Worm (Caenorhabditis elegans) whole organism, L4 larva: Measurements from ENCODE around the gene K11D12.14.
A peak's percentile ranks its signal among the peaks of the same experiment; 100 is the strongest.

Experiments
- R02D3.7 ChIP-seq: fragments of 150-350 bp; sonication (generic microtip); optimal IDR thresholded peaks from 3 replicates; lab custom pipeline; 2014; ENCODE audit warnings: missing biosample characterization, missing genetic modification characterization
- Y105C5A.15 ChIP-seq: fragments of 200-800 bp; sonication (Bioruptor generic); IDR thresholded peaks from 2 replicates; pipeline ENCODE4 v1.3.6; 2022; ENCODE audit warnings: missing genetic modification characterization, missing compliant biosample characterization
- Y48G9A.11 ChIP-seq: fragments of 200-800 bp; sonication (Bioruptor generic); IDR thresholded peaks from 2 replicates; pipeline ENCODE4 v1.3.6; 2022; ENCODE audit warnings: missing genetic modification reagents, missing genetic modification characterization, missing compliant biosample characterization
- Y5F2A.4 ChIP-seq: fragments of 200-800 bp; sonication (Bioruptor generic); optimal IDR thresholded peaks from 2 replicates; lab custom pipeline; 2018; ENCODE audit warnings: mild to moderate bottlenecking, missing genetic modification characterization, missing compliant biosample characterization
- ZK546.5 ChIP-seq, 2 experiments: sonication (generic microtip); optimal IDR thresholded peaks; 2 replicates each; lab custom pipeline; 2017; ENCODE audit warnings: missing biosample characterization in 2 of 2, missing genetic modification characterization in 2 of 2
- aha-1 ChIP-seq: fragments of 150-350 bp; peaks from one replicate; lab custom pipeline; 2014; ENCODE audit warnings: missing biosample characterization, missing genetic modification characterization
- ama-1 ChIP-seq: fragments of 150-350 bp; optimal IDR thresholded peaks from 2 replicates; lab custom pipeline; 2014; ENCODE audit warnings: inconsistent platforms, mixed read lengths
- attf-4 ChIP-seq: sonication (generic microtip); optimal IDR thresholded peaks from 3 replicates; lab custom pipeline; 2017; ENCODE audit warnings: missing biosample characterization, missing genetic modification characterization
- daf-16 ChIP-seq, 3 experiments: sonication (generic microtip); optimal IDR thresholded peaks; 2 replicates each; lab custom pipeline; 2016 to 2017; ENCODE audit warnings: missing genetic modification characterization in 3 of 3, missing genetic modification reagents in 3 of 3, mild to moderate bottlenecking in 2 of 3, missing compliant biosample characterization in 2 of 3, missing biosample characterization in 1 of 3, moderate library complexity in 1 of 3
- daf-8 ChIP-seq: fragments of 200-800 bp; sonication (Bioruptor generic); IDR thresholded peaks from 2 replicates; pipeline ENCODE4 v1.3.6; 2022; ENCODE audit warnings: missing genetic modification characterization, missing compliant biosample characterization
- dmd-6 ChIP-seq: fragments of 200-800 bp; sonication (Bioruptor generic); IDR thresholded peaks from 2 replicates; pipeline ENCODE4 v1.3.6; 2022; ENCODE audit warnings: missing genetic modification reagents, missing genetic modification characterization, missing compliant biosample characterization
- dmd-8 ChIP-seq: fragments of 200-800 bp; sonication (Bioruptor generic); IDR thresholded peaks from 2 replicates; pipeline ENCODE4 v1.3.6; 2022; ENCODE audit warnings: missing genetic modification characterization, missing compliant biosample characterization
- dmd-9 ChIP-seq: fragments of 200-800 bp; sonication (Bioruptor generic); IDR thresholded peaks from 2 replicates; pipeline ENCODE4 v1.3.6; 2022; ENCODE audit warnings: missing genetic modification reagents, missing genetic modification characterization, missing compliant biosample characterization
- dve-1 ChIP-seq: sonication (generic microtip); optimal IDR thresholded peaks from 2 replicates; lab custom pipeline; 2017; ENCODE audit warnings: antibody characterized with exemption, mild to moderate bottlenecking, missing genetic modification characterization, missing compliant biosample characterization; ENCODE audit not compliant: insufficient read depth
- fkh-10 ChIP-seq: fragments of 150-350 bp; optimal IDR thresholded peaks from 2 replicates; lab custom pipeline; 2014; ENCODE audit warnings: missing biosample characterization, missing genetic modification reagents, missing genetic modification characterization
- hif-1 ChIP-seq, 2 experiments: sonication (generic microtip); optimal IDR thresholded peaks; 2 replicates each; lab custom pipeline; 2016 to 2017; ENCODE audit warnings: missing compliant biosample characterization in 2 of 2, missing genetic modification characterization in 2 of 2, missing genetic modification reagents in 2 of 2, missing genotype in 2 of 2, mild to moderate bottlenecking in 1 of 2
- hlh-30 ChIP-seq: sonication (generic microtip); optimal IDR thresholded peaks from 2 replicates; lab custom pipeline; 2017; ENCODE audit warnings: antibody characterized with exemption, mild to moderate bottlenecking, missing genetic modification characterization, missing compliant biosample characterization; ENCODE audit not compliant: insufficient read depth
- lim-7 ChIP-seq: fragments of 200-800 bp; sonication (Bioruptor generic); IDR thresholded peaks from 2 replicates; pipeline ENCODE4 v1.3.6; 2022; ENCODE audit warnings: missing genetic modification characterization, missing compliant biosample characterization
- lin-1 ChIP-seq: fragments of 200-800 bp; sonication (Bioruptor generic); IDR thresholded peaks from 2 replicates; pipeline ENCODE4 v1.3.6; 2022; ENCODE audit warnings: missing genetic modification reagents, missing genetic modification characterization, missing compliant biosample characterization
- lin-15B ChIP-seq: fragments of 150-350 bp; sonication (generic microtip); optimal IDR thresholded peaks from 3 replicates; lab custom pipeline; 2014; ENCODE audit warnings: missing biosample characterization, missing genetic modification characterization
- lin-29 ChIP-seq: fragments of 200-800 bp; sonication (Bioruptor generic); IDR thresholded peaks from 2 replicates; pipeline ENCODE4 v1.3.6; 2022; ENCODE audit warnings: missing genetic modification reagents, missing genetic modification characterization, missing compliant biosample characterization
- lin-38 ChIP-seq: fragments of 200-800 bp; sonication (Bioruptor generic); IDR thresholded peaks from 2 replicates; pipeline ENCODE4 v1.3.6; 2022; ENCODE audit warnings: missing genetic modification reagents, missing genetic modification characterization, missing compliant biosample characterization
- lir-3 ChIP-seq: sonication (generic microtip); optimal IDR thresholded peaks from 2 replicates; lab custom pipeline; 2016; ENCODE audit warnings: mild to moderate bottlenecking, missing genetic modification characterization, missing compliant biosample characterization
- lsy-2 ChIP-seq, 2 experiments: fragments of 150-350 bp in 1 of 2; sonication (generic microtip) in 1 of 2; optimal IDR thresholded peaks; 2 replicates each; lab custom pipeline; 2014 to 2017; ENCODE audit warnings: missing biosample characterization in 2 of 2, missing genetic modification characterization in 2 of 2
- madf-5 ChIP-seq, 2 experiments: fragments of 200-800 bp; sonication (Bioruptor generic); IDR thresholded peaks; 2 replicates each; pipeline ENCODE4 v1.3.6; 2022; ENCODE audit warnings: missing compliant biosample characterization in 2 of 2, missing genetic modification characterization in 2 of 2
- madf-9 ChIP-seq: fragments of 200-800 bp; sonication (Bioruptor generic); conservative IDR thresholded peaks from 2 replicates; pipeline ENCODE4 v1.3.6; 2022; ENCODE audit warnings: missing genetic modification reagents, missing genetic modification characterization, missing compliant biosample characterization
- mdl-1 ChIP-seq, 2 experiments: fragments of 150-350 bp in 1 of 2; sonication (generic microtip) in 1 of 2; optimal IDR thresholded peaks; 2 replicates each; lab custom pipeline; 2014 to 2017; ENCODE audit warnings: missing biosample characterization in 2 of 2, missing genetic modification characterization in 2 of 2
- mep-1 ChIP-seq: fragments of 150-350 bp; sonication (generic microtip); optimal IDR thresholded peaks from 3 replicates; lab custom pipeline; 2014; ENCODE audit warnings: missing biosample characterization, missing genetic modification characterization
- mxl-3 ChIP-seq: fragments of 200-800 bp; sonication (Bioruptor generic); optimal IDR thresholded peaks from 2 replicates; lab custom pipeline; 2018; ENCODE audit warnings: mild to moderate bottlenecking, missing genetic modification characterization, missing compliant biosample characterization
- nhr-11 ChIP-seq: fragments of 150-350 bp; optimal IDR thresholded peaks from 2 replicates; lab custom pipeline; 2014; ENCODE audit warnings: missing biosample characterization, missing genetic modification characterization
- nhr-237 ChIP-seq: sonication (generic microtip); optimal IDR thresholded peaks from 2 replicates; lab custom pipeline; 2017; ENCODE audit warnings: missing biosample characterization, missing genetic modification characterization
- nhr-25 ChIP-seq: sonication (generic microtip); optimal IDR thresholded peaks from 2 replicates; lab custom pipeline; 2017; ENCODE audit warnings: missing genetic modification characterization, mild to moderate bottlenecking, missing compliant biosample characterization, antibody characterized with exemption, moderate library complexity, borderline replicate concordance; ENCODE audit not compliant: insufficient read depth
- nhr-28 ChIP-seq: fragments of 150-350 bp; optimal IDR thresholded peaks from 2 replicates; lab custom pipeline; 2014; ENCODE audit warnings: missing biosample characterization, missing genetic modification characterization
- nhr-42 ChIP-seq: fragments of 200-800 bp; sonication (Bioruptor generic); IDR thresholded peaks from 2 replicates; pipeline ENCODE4 v1.3.6; 2022; ENCODE audit warnings: missing genetic modification characterization, missing compliant biosample characterization
- nhr-6 ChIP-seq: fragments of 150-350 bp; optimal IDR thresholded peaks from 2 replicates; lab custom pipeline; 2014; ENCODE audit warnings: missing biosample characterization, missing genetic modification characterization
- nhr-77 ChIP-seq: fragments of 150-350 bp; optimal IDR thresholded peaks from 2 replicates; lab custom pipeline; 2014; ENCODE audit warnings: missing biosample characterization, missing genetic modification characterization
- php-3 ChIP-seq: fragments of 200-800 bp; sonication (Bioruptor generic); IDR thresholded peaks from 2 replicates; pipeline ENCODE4 v1.3.6; 2022; ENCODE audit warnings: missing genetic modification reagents, missing genetic modification characterization, missing compliant biosample characterization
- pqm-1 ChIP-seq: sonication (generic microtip); optimal IDR thresholded peaks from 2 replicates; lab custom pipeline; 2017; ENCODE audit warnings: missing biosample characterization, missing genetic modification characterization
- saeg-2 ChIP-seq: fragments of 200-800 bp; sonication (Bioruptor generic); IDR thresholded peaks from 2 replicates; pipeline ENCODE4 v1.3.6; 2022; ENCODE audit warnings: missing genetic modification reagents, missing genetic modification characterization, missing compliant biosample characterization
- snpc-1.2 ChIP-seq: fragments of 200-800 bp; sonication (Bioruptor generic); IDR thresholded peaks from 2 replicates; pipeline ENCODE4 v1.3.6; 2022; ENCODE audit warnings: missing genetic modification reagents, missing genetic modification characterization, missing compliant biosample characterization
- spr-3 ChIP-seq: fragments of 200-800 bp; sonication (Bioruptor generic); optimal IDR thresholded peaks from 2 replicates; lab custom pipeline; 2018; ENCODE audit warnings: mild to moderate bottlenecking, missing genetic modification characterization, missing compliant biosample characterization
- tag-97 ChIP-seq: fragments of 200-800 bp; sonication (Bioruptor generic); IDR thresholded peaks from 2 replicates; pipeline ENCODE4 v1.3.6; 2022; ENCODE audit warnings: missing genetic modification characterization, missing compliant biosample characterization
- unc-62 ChIP-seq, 3 experiments: fragments of 150-350 bp in 1 of 3; sonication (generic microtip); optimal IDR thresholded peaks in 2 of 3; peaks in 1 of 3; 1 replicate in 1 of 3; 2 replicates in 2 of 3; lab custom pipeline; 2014 to 2017; ENCODE audit warnings: missing biosample characterization in 3 of 3, missing genetic modification characterization in 3 of 3, missing genetic modification reagents in 3 of 3, missing genotype in 1 of 3
- vab-7 ChIP-seq: fragments of 200-800 bp; sonication (Bioruptor generic); IDR thresholded peaks from 2 replicates; pipeline ENCODE4 v1.3.6; 2022; ENCODE audit warnings: missing genetic modification reagents, missing genetic modification characterization, missing compliant biosample characterization
- zip-11 ChIP-seq: fragments of 200-800 bp; sonication (Bioruptor generic); IDR thresholded peaks from 2 replicates; pipeline ENCODE4 v1.3.6; 2022; ENCODE audit warnings: missing genetic modification characterization, missing compliant biosample characterization

K11D12.14 gene

DNA sequence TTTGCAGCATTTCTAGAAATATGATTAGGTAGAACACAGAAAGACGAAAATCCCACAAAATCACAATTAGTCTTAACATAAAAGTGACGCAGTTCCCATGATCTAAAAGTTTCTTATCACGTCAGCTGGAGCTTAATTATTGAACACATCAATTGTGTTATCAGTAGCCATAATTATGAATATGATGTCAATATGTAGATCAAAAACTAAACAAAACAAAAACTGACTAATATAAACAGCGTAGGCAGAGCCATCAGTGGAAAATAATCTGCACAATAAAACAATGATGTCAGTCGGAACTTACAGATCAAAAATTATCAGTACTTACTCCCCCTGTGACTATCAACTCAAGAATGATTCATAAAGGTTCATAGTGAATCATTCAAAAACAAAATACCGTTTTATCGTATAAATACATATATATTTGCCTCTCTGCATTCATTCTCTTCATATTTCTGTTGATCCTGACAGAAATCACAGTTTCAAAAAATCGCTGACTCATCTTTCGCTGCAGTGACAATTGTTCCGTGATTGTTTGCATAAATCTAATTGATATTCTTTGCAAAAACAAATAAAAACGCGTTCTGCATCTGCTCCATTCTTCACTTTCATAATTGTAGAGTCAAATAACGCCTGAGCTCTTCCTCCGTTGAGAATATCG is 37.1 kb upstream of the K11D12.14 start, which contains the start of gene srr-6 (continued):
- TF ChIP-seq daf-16 (GFP tag; optimal IDR thresholded peaks at IDR 0.05; lab: Kevin White, UChicago) (no peak), daf-16 (tag; optimal IDR thresholded peaks at IDR 0.05; lab: Kevin White, UChicago) (peak; percentile 61), pqm-1 (tag; lab: Kevin White, UChicago) (peak; percentile 68), madf-5 (GFP tag; IDR thresholded peaks at IDR 0.05; lab: Robert Waterston, UW) (no peak), Y105C5A.15 (GFP tag; lab: Robert Waterston, UW) (no peak), R02D3.7 (tag; lab: Kevin White, UChicago) (no peak), hif-1 (tag; optimal IDR thresholded peaks at IDR 0.05; lab: Kevin White, UChicago) (peak in 1 of 2 experiments; percentile 15), snpc-1.2 (GFP tag; lab: Robert Waterston, UW) (no peak), daf-8 (no peak), Y48G9A.11 (GFP tag; lab: Robert Waterston, UW) (no peak), mxl-3 (GFP tag; lab: Kevin White, UChicago) (no peak), lin-1 (GFP tag; lab: Robert Waterston, UW) (no peak), hlh-30 (no peak), nhr-237 (tag; lab: Kevin White, UChicago) (no peak), ama-1 (lab: Kevin White, UChicago) (no peak), dmd-8 (no peak), php-3 (GFP tag; lab: Robert Waterston, UW) (peak; percentile 20; the same call in 1 of the 2 replicates), zip-11 (GFP tag; lab: Robert Waterston, UW) (no peak), mep-1 (tag; lab: Kevin White, UChicago) (no peak), lin-29 (no peak), Y5F2A.4 (GFP tag; lab: Kevin White, UChicago) (no peak), dmd-9 (GFP tag; lab: Robert Waterston, UW) (no peak), vab-7 (GFP tag; lab: Robert Waterston, UW) (no peak), mdl-1 (tag; optimal IDR thresholded peaks at IDR 0.05; lab: Kevin White, UChicago) (peak in 1 of 2 experiments; percentile 42), nhr-77 (tag; lab: Kevin White, UChicago) (peak; percentile 63), lir-3 (tag; lab: Kevin White, UChicago) (no peak), nhr-28 (tag; lab: Kevin White, UChicago) (peak; percentile 53), attf-4 (no peak), lsy-2 (tag; optimal IDR thresholded peaks at IDR 0.05; lab: Kevin White, UChicago) (no peak), lim-7 (no peak), dmd-6 (GFP tag; lab: Robert Waterston, UW) (peak; percentile 66), tag-97 (GFP tag; lab: Robert Waterston, UW) (no peak)

DNA sequence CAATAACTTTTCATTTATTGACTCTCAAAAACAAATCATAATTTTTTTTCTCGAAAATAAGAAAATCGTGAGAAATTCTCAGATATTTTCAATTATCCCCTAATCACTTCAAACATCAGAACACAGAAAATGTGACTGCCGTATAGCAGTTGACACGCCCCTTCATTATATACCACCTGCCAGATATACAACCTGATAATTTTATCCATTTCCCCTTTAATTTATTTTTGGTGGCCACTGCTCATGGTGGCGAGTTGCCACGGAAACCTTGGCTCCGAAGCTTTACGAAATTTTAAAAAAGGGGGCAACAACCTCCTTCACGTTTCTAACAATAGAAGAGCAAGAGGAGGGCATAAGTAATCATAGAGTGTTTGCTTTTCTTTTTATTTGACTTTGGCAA is 32.7 kb upstream of the K11D12.14 start:
- TF ChIP-seq unc-62 (GFP tag; optimal IDR thresholded peaks at IDR 0.05 in 1 of 2; lab: Kevin White, UChicago) (peak in 1 of 2 experiments; percentile 33), unc-62 (tag; optimal IDR thresholded peaks at IDR 0.05; lab: Kevin White, UChicago) (no peak), lin-38 (no peak), aha-1 (tag; lab: Kevin White, UChicago) (peak; percentile 58), nhr-11 (peak; percentile 43)

DNA sequence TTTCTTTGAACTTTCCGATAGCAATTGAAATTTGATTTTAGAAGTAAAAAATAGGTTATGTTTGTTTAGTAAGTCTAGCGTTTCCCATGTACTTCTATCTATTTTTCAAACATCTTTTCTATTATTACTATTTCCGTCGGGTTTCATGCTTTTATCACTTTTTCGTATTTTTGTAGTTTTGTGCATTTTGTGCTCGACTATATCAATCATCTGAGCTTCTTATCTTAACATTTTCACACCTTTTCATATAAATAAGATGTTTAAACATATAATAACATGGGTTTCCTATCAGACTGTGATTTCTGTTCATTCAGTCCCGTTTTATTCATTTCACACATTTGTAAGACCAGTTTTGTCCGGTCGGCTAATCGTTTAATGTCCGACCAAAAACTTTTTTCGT is 31.4 kb upstream of the K11D12.14 start:
- TF ChIP-seq daf-16 (GFP tag; optimal IDR thresholded peaks at IDR 0.05; lab: Kevin White, UChicago) (no peak), daf-16 (tag; optimal IDR thresholded peaks at IDR 0.05; lab: Kevin White, UChicago) (peak; percentile 73), fkh-10 (GFP tag; lab: Kevin White, UChicago) (no peak), nhr-42 (GFP tag; lab: Robert Waterston, UW) (no peak), madf-9 (GFP tag; lab: Robert Waterston, UW) (no peak), aha-1 (tag; lab: Kevin White, UChicago) (no peak), unc-62 (GFP tag; optimal IDR thresholded peaks at IDR 0.05 in 1 of 2; lab: Kevin White, UChicago) (peak in 1 of 2 experiments; percentile 77), unc-62 (tag; optimal IDR thresholded peaks at IDR 0.05; lab: Kevin White, UChicago) (no peak), pqm-1 (tag; lab: Kevin White, UChicago) (peak; percentile 33), nhr-25 (tag; lab: Kevin White, UChicago) (no peak), nhr-28 (tag; lab: Kevin White, UChicago) (peak; percentile 96), dve-1 (tag; lab: Kevin White, UChicago) (peak; percentile 76), dmd-6 (GFP tag; lab: Robert Waterston, UW) (peak; percentile 62), hlh-30 (no peak), saeg-2 (GFP tag; lab: Robert Waterston, UW) (no peak), lin-15B (tag; lab: Kevin White, UChicago) (no peak), nhr-6 (tag; lab: Kevin White, UChicago) (no peak), ZK546.5 (tag; optimal IDR thresholded peaks at IDR 0.05; lab: Kevin White, UChicago) (no peak), php-3 (GFP tag; lab: Robert Waterston, UW) (peak; percentile 91), daf-8 (no peak), spr-3 (GFP tag; lab: Kevin White, UChicago) (no peak)
